Fruit fly (Drosophila melanogaster): Measurements from ENCODE around the gene CG3909.

DNA sequence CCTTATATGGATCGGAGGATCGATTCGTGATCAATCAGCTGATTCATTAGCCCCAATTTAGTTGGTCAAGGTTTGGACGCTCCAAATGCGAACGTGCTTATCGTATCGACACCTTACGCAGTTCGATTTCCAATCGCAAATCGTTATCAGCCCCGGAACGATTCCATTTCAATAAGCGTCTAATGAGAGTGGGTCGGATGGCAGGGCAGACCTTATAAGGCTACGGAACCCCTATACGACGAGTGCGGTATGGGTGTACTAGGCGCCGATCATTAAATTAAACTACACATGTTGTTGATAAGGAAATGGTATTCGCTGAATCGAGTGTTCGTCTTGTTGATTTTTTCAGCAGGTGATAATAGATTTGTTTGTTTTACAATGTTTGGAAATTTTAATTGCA is 7.3 kb upstream of the CG3909 start:
- TF ChIP-seq EcR (GFP tag; optimal IDR thresholded peaks at IDR 0.05) (no peak), CG9948 (tag; optimal IDR thresholded peaks at IDR 0.05) (no peak), D1 (tag; optimal IDR thresholded peaks at IDR 0.05) (no peak), CG12605 (GFP tag; IDR thresholded peaks at IDR 0.05) (no peak), rn (GFP tag; IDR thresholded peaks at IDR 0.05) (no peak), gl (tag; optimal IDR thresholded peaks at IDR 0.05) (no peak)

Data from whole organism, pupa.